Fruit fly (Drosophila melanogaster) S2 (cell line): ENCODE data around the gene CG13312.

Source experiments
- CG8478 ChIP-seq: fragments of >200 bp; optimal IDR thresholded peaks from 2 replicates; lab custom pipeline; 2018
- CTCF ChIP-seq, 2 experiments: fragments of >200 bp; optimal IDR thresholded peaks; 2 replicates each; lab custom pipeline; 2018

dm6 chr3L:8804082-8804814, 2.8 kb downstream of the CG13312 start, which contains the start of the genes CG32023 and CG34427:
- TF ChIP-seq CG8478 (lab: Kevin White, UChicago) (no peak), CTCF (optimal IDR thresholded peaks at IDR 0.05; lab: Kevin White, UChicago) (no peak)
